Worm (Caenorhabditis elegans): ENCODE data around the gene Y58A7A.1.

- TF ChIP-seq nhr-237 (tag; optimal IDR thresholded peaks at IDR 0.05) (no peak), nhr-12 (tag; optimal IDR thresholded peaks at IDR 0.05) (no peak), ceh-9 (tag; optimal IDR thresholded peaks at IDR 0.05) (no peak), nfya-1 (tag; optimal IDR thresholded peaks at IDR 0.05; ENCODE audit: insufficient read depth) (no peak), fkh-10 (GFP tag; optimal IDR thresholded peaks at IDR 0.05) (no peak), mdl-1 (tag; optimal IDR thresholded peaks at IDR 0.05) (no peak), unc-62 (GFP tag; optimal IDR thresholded peaks at IDR 0.05) (no peak), skn-1 (tag; optimal IDR thresholded peaks at IDR 0.05) (no peak), nhr-76 (tag; optimal IDR thresholded peaks at IDR 0.05) (no peak), nhr-25 (tag; optimal IDR thresholded peaks at IDR 0.05) (no peak)
Measured at ce11 chrV:5107816-5108215, 38.5 kb upstream of the Y58A7A.1 start, which contains the start of gene srab-3.
